Fruit fly (Drosophila melanogaster) whole organism, embryonic: Measurements from ENCODE around the gene CG31089.

Experiments
- Atf3 ChIP-seq: fragments of 200-800 bp; sonication (Bioruptor generic); optimal IDR thresholded peaks from 3 replicates; lab custom pipeline; 2016; ENCODE audit warnings: missing biosample characterization, missing genetic modification characterization
- B-H2 ChIP-seq: fragments of 200-800 bp; sonication (Bioruptor generic); optimal IDR thresholded peaks from 2 replicates; lab custom pipeline; 2018; ENCODE audit warnings: missing biosample characterization, mild to moderate bottlenecking, missing genetic modification characterization
- BtbVII ChIP-seq: fragments of 200-800 bp; sonication (Bioruptor generic); optimal IDR thresholded peaks from 3 replicates; lab custom pipeline; 2017; ENCODE audit warnings: missing biosample characterization, mild to moderate bottlenecking, missing genetic modification characterization
- CG10267 ChIP-seq: fragments of 200-800 bp; sonication (Bioruptor generic); optimal IDR thresholded peaks from 2 replicates; lab custom pipeline; 2018; ENCODE audit warnings: missing biosample characterization, mild to moderate bottlenecking, missing genetic modification characterization, moderate library complexity
- CG10431 ChIP-seq: fragments of 200-800 bp; sonication (Bioruptor generic); optimal IDR thresholded peaks from 3 replicates; lab custom pipeline; 2018; ENCODE audit warnings: missing biosample characterization, mild to moderate bottlenecking, missing genetic modification characterization
- CG10543 ChIP-seq: fragments of 200-800 bp; sonication (Bioruptor generic); optimal IDR thresholded peaks from 3 replicates; lab custom pipeline; 2017; ENCODE audit warnings: missing biosample characterization, mild to moderate bottlenecking, missing genetic modification characterization, moderate library complexity
- CG12659 ChIP-seq: fragments of 200-800 bp; sonication (Bioruptor generic); optimal IDR thresholded peaks from 3 replicates; lab custom pipeline; 2017; ENCODE audit warnings: mild to moderate bottlenecking, missing biosample characterization, missing genetic modification reagents, missing genetic modification characterization
- CG14667 ChIP-seq: fragments of 200-800 bp; sonication (Bioruptor generic); IDR thresholded peaks from 2 replicates; pipeline ENCODE4 v1.3.6; 2022; ENCODE audit warnings: missing biosample characterization, missing genetic modification characterization
- CG15601 ChIP-seq: fragments of 200-800 bp; sonication (Bioruptor generic); optimal IDR thresholded peaks from 3 replicates; lab custom pipeline; 2019; ENCODE audit warnings: missing biosample characterization, mild to moderate bottlenecking, missing genetic modification characterization, moderate library complexity
- CG16813 ChIP-seq: fragments of 200-800 bp; sonication (Bioruptor generic); IDR thresholded peaks from 3 replicates; pipeline ENCODE4 v1.3.6; 2022; ENCODE audit warnings: missing biosample characterization, missing genetic modification characterization; ENCODE audit not compliant: partially characterized antibody
- CG17385 ChIP-seq: fragments of 200-800 bp; sonication (Bioruptor generic); optimal IDR thresholded peaks from 3 replicates; lab custom pipeline; 2018; ENCODE audit warnings: missing biosample characterization, mild to moderate bottlenecking, missing genetic modification characterization
- CG1832 ChIP-seq: fragments of 200-800 bp; sonication (Bioruptor generic); optimal IDR thresholded peaks from 2 replicates; lab custom pipeline; 2017; ENCODE audit warnings: missing biosample characterization, mild to moderate bottlenecking, missing genetic modification characterization, inconsistent platforms
- CG18764 ChIP-seq: fragments of 200-800 bp; sonication (Bioruptor generic); optimal IDR thresholded peaks from 3 replicates; lab custom pipeline; 2016; ENCODE audit warnings: missing biosample characterization, missing genetic modification characterization
- CG30020 ChIP-seq: fragments of 200-800 bp; optimal IDR thresholded peaks from 2 replicates; lab custom pipeline; 2019; ENCODE audit warnings: missing biosample characterization, mild to moderate bottlenecking, missing genetic modification characterization, moderate library complexity
- CG31388 ChIP-seq: fragments of 200-800 bp; sonication (Bioruptor generic); optimal IDR thresholded peaks from 2 replicates; lab custom pipeline; 2016; ENCODE audit warnings: missing biosample characterization, missing genetic modification characterization
- CG4360 ChIP-seq: fragments of 200-800 bp; sonication (Bioruptor generic); IDR thresholded peaks from 2 replicates; pipeline ENCODE4 v1.3.6; 2022; ENCODE audit warnings: missing biosample characterization, missing genetic modification characterization
- CG6791 ChIP-seq: fragments of 200-800 bp; sonication (Bioruptor generic); IDR thresholded peaks from 3 replicates; pipeline ENCODE4 v1.3.6; 2022; ENCODE audit warnings: missing biosample characterization, missing genetic modification characterization; ENCODE audit not compliant: partially characterized antibody
- CG7372 ChIP-seq: fragments of 200-800 bp; sonication (Bioruptor generic); IDR thresholded peaks from 2 replicates; pipeline ENCODE4 v1.3.6; 2022; ENCODE audit warnings: missing biosample characterization, missing genetic modification characterization
- CG9215 ChIP-seq: fragments of 200-800 bp; sonication (Bioruptor generic); IDR thresholded peaks from 2 replicates; pipeline ENCODE4 v1.3.6; 2022; ENCODE audit warnings: missing biosample characterization, missing genetic modification characterization
- CG9876 ChIP-seq: fragments of 200-800 bp; sonication (Bioruptor generic); optimal IDR thresholded peaks from 2 replicates; lab custom pipeline; 2016; ENCODE audit warnings: missing biosample characterization, missing genetic modification characterization
- Dip3 ChIP-seq: fragments of 200-800 bp; sonication (Bioruptor generic); optimal IDR thresholded peaks from 3 replicates; lab custom pipeline; 2016; ENCODE audit warnings: missing biosample characterization, missing genetic modification characterization
- Hand ChIP-seq: fragments of 200-800 bp; sonication (Bioruptor generic); optimal IDR thresholded peaks from 2 replicates; lab custom pipeline; 2017; ENCODE audit warnings: mild to moderate bottlenecking, missing biosample characterization, missing genetic modification reagents, missing genetic modification characterization
- Hr3 ChIP-seq: fragments of 200-800 bp; sonication (Bioruptor generic); optimal IDR thresholded peaks from 3 replicates; lab custom pipeline; 2016; ENCODE audit warnings: missing biosample characterization, missing genetic modification characterization
- MTF-1 ChIP-seq: fragments of 200-800 bp; sonication (Bioruptor generic); optimal IDR thresholded peaks from 2 replicates; lab custom pipeline; 2018; ENCODE audit warnings: missing biosample characterization, mild to moderate bottlenecking, missing genetic modification characterization, borderline replicate concordance
- NC2β ChIP-seq: fragments of 200-800 bp; sonication (Bioruptor generic); optimal IDR thresholded peaks from 2 replicates; lab custom pipeline; 2016; ENCODE audit warnings: missing biosample characterization, missing genetic modification characterization
- NFAT ChIP-seq: fragments of 200-800 bp; sonication (Bioruptor generic); IDR thresholded peaks from 2 replicates; pipeline ENCODE4 v1.3.6; 2022; ENCODE audit warnings: missing biosample characterization, missing genetic modification characterization
- Nf-YB ChIP-seq: fragments of 200-800 bp; sonication (Bioruptor generic); optimal IDR thresholded peaks from 3 replicates; lab custom pipeline; 2019; ENCODE audit warnings: missing biosample characterization, mild to moderate bottlenecking, missing genetic modification characterization, moderate library complexity
- Optix ChIP-seq: fragments of 200-800 bp; sonication (Bioruptor generic); IDR thresholded peaks from 3 replicates; pipeline ENCODE4 v1.3.6; 2022; ENCODE audit warnings: missing biosample characterization, missing genetic modification characterization
- Rfx ChIP-seq: fragments of 200-800 bp; sonication (Bioruptor generic); IDR thresholded peaks from 2 replicates; pipeline ENCODE4 v1.3.6; 2022; ENCODE audit warnings: missing biosample characterization, missing genetic modification characterization
- Six4 ChIP-seq: fragments of 200-800 bp; sonication (Bioruptor generic); optimal IDR thresholded peaks from 2 replicates; lab custom pipeline; 2016; ENCODE audit warnings: missing biosample characterization, missing genetic modification characterization
- Ssrp ChIP-seq: fragments of 200-800 bp; sonication (Bioruptor generic); optimal IDR thresholded peaks from 2 replicates; lab custom pipeline; 2018; ENCODE audit warnings: missing biosample characterization, mild to moderate bottlenecking, missing genetic modification characterization, moderate library complexity
- Xbp1 ChIP-seq: fragments of 200-800 bp; sonication (Bioruptor generic); optimal IDR thresholded peaks from 3 replicates; lab custom pipeline; 2016; ENCODE audit warnings: missing biosample characterization, mild to moderate bottlenecking, missing genetic modification characterization
- ac ChIP-seq: fragments of 200-800 bp; sonication (Bioruptor generic); optimal IDR thresholded peaks from 3 replicates; lab custom pipeline; 2017; ENCODE audit warnings: missing biosample characterization, mild to moderate bottlenecking, missing genetic modification characterization
- btn ChIP-seq: fragments of 200-800 bp; sonication (Bioruptor generic); optimal IDR thresholded peaks from 2 replicates; lab custom pipeline; 2016; ENCODE audit warnings: missing biosample characterization, missing genetic modification characterization
- cad ChIP-seq: fragments of >200 bp; optimal IDR thresholded peaks from 2 replicates; lab custom pipeline; 2017; ENCODE audit warnings: missing biosample characterization, missing genetic modification characterization
- cwo ChIP-seq: fragments of 200-800 bp; sonication (Bioruptor generic); optimal IDR thresholded peaks from 3 replicates; lab custom pipeline; 2017; ENCODE audit warnings: missing biosample characterization, missing genetic modification characterization, mild to moderate bottlenecking, moderate library complexity, missing genetic modification reagents
- eyg ChIP-seq: fragments of 200-800 bp; sonication (Bioruptor generic); optimal IDR thresholded peaks from 3 replicates; lab custom pipeline; 2016; ENCODE audit warnings: missing biosample characterization, missing genetic modification characterization
- hb ChIP-seq: fragments of 200-800 bp; sonication (Bioruptor generic); IDR thresholded peaks from 3 replicates; pipeline ENCODE4 v1.3.6; 2022; ENCODE audit warnings: missing biosample characterization, missing genetic modification characterization; ENCODE audit not compliant: partially characterized antibody
- hth ChIP-seq: fragments of >200 bp; optimal IDR thresholded peaks from 2 replicates; lab custom pipeline; 2017; ENCODE audit warnings: inconsistent platforms
- insv ChIP-seq, 2 experiments: fragments of 200-800 bp; sonication (Bioruptor generic); optimal IDR thresholded peaks; 3 replicates each; lab custom pipeline; 2016 to 2018; ENCODE audit warnings: missing biosample characterization in 2 of 2, missing genetic modification characterization in 2 of 2
- kay ChIP-seq: fragments of 200-800 bp; sonication (Bioruptor generic); optimal IDR thresholded peaks from 2 replicates; lab custom pipeline; 2016; ENCODE audit warnings: missing biosample characterization, missing genetic modification characterization
- klu ChIP-seq: fragments of 200-800 bp; sonication (Bioruptor generic); IDR thresholded peaks from 2 replicates; pipeline ENCODE4 v1.3.6; 2022; ENCODE audit warnings: missing biosample characterization, missing genetic modification characterization
- lilli ChIP-seq: fragments of 200-800 bp; sonication (Bioruptor generic); optimal IDR thresholded peaks from 3 replicates; lab custom pipeline; 2016; ENCODE audit warnings: missing biosample characterization, missing genetic modification characterization
- lmd ChIP-seq: fragments of 200-800 bp; sonication (Bioruptor generic); IDR thresholded peaks from 2 replicates; pipeline ENCODE4 v1.3.6; 2022; ENCODE audit warnings: missing biosample characterization, missing genetic modification characterization
- maf-S ChIP-seq: fragments of 200-800 bp; sonication (Bioruptor generic); optimal IDR thresholded peaks from 2 replicates; lab custom pipeline; 2016; ENCODE audit warnings: missing biosample characterization, missing genetic modification characterization
- nom ChIP-seq: fragments of 200-800 bp; sonication (Bioruptor generic); optimal IDR thresholded peaks from 2 replicates; lab custom pipeline; 2017; ENCODE audit warnings: missing biosample characterization, missing genetic modification characterization, mild to moderate bottlenecking, moderate library complexity, missing genetic modification reagents
- run ChIP-seq: fragments of 200-800 bp; sonication (Bioruptor generic); optimal IDR thresholded peaks from 3 replicates; lab custom pipeline; 2018; ENCODE audit warnings: missing biosample characterization, mild to moderate bottlenecking, missing genetic modification characterization
- sr ChIP-seq: fragments of 200-800 bp; sonication (Bioruptor generic); IDR thresholded peaks from 3 replicates; pipeline ENCODE4 v1.3.6; 2022; ENCODE audit warnings: missing biosample characterization, missing genetic modification characterization
- ssp ChIP-seq: fragments of 200-800 bp; sonication (Bioruptor generic); IDR thresholded peaks from 2 replicates; pipeline ENCODE4 v1.3.6; 2022; ENCODE audit warnings: missing biosample characterization, missing genetic modification characterization
- z ChIP-seq: fragments of 200-800 bp; sonication (Bioruptor generic); IDR thresholded peaks from 3 replicates; pipeline ENCODE4 v1.3.6; 2022; ENCODE audit warnings: missing biosample characterization, missing genetic modification characterization

The CG31089 gene

dm6 chr3R:25880971-25881809 lies 21.3 kb upstream of the CG31089 start, which contains the start of gene Tsp96F (continued):
- TF ChIP-seq eyg (GFP tag; lab: Kevin White, UChicago) (no peak), hth (no peak), Xbp1 (no peak), cwo (GFP tag; lab: Kevin White, UChicago) (no peak), CG16813 (peak; percentile 59; the same call in 2 of the 3 replicates), run (tag; lab: Kevin White, UChicago) (no peak), CG18764 (GFP tag; lab: Kevin White, UChicago) (no peak), Dip3 (GFP tag; lab: Kevin White, UChicago) (no peak), Hand (GFP tag; lab: Kevin White, UChicago) (no peak), CG9215 (GFP tag; lab: Robert Waterston, UW) (no peak), hb (GFP tag; lab: Robert Waterston, UW) (no peak), Ssrp (tag; lab: Kevin White, UChicago) (no peak), btn (GFP tag; lab: Kevin White, UChicago) (no peak), B-H2 (GFP tag; lab: Kevin White, UChicago) (no peak), Rfx (GFP tag; lab: Robert Waterston, UW) (peak; percentile 35; the same call in 1 of the 2 replicates), ssp (GFP tag; lab: Robert Waterston, UW) (peak; percentile 41), sr (GFP tag; lab: Robert Waterston, UW) (no peak), insv (GFP tag; optimal IDR thresholded peaks at IDR 0.05; lab: Kevin White, UChicago) (peak in 1 of 2 experiments; percentile 8), ac (GFP tag; lab: Kevin White, UChicago) (no peak), kay (GFP tag; lab: Kevin White, UChicago) (no peak), Hr3 (GFP tag; lab: Kevin White, UChicago) (no peak), maf-S (GFP tag; lab: Kevin White, UChicago) (no peak), z (GFP tag; lab: Robert Waterston, UW) (no peak), CG10543 (no peak), CG10267 (tag; lab: Kevin White, UChicago) (peak; percentile 32), CG14667 (GFP tag; lab: Robert Waterston, UW) (no peak), CG9876 (no peak), NFAT (no peak), cad (GFP tag; lab: Kevin White, UChicago) (no peak), lilli (GFP tag; lab: Kevin White, UChicago) (no peak), CG4360 (GFP tag; lab: Robert Waterston, UW) (no peak), Optix (GFP tag; lab: Robert Waterston, UW) (no peak), NC2β (no peak), CG7372 (no peak), CG17385 (GFP tag; lab: Kevin White, UChicago) (no peak), CG10431 (GFP tag; lab: Kevin White, UChicago) (peak; percentile 24), Six4 (GFP tag; lab: Kevin White, UChicago) (no peak), Atf3 (GFP tag; lab: Kevin White, UChicago) (no peak), BtbVII (GFP tag; lab: Kevin White, UChicago) (peak; percentile 4), CG15601 (tag; lab: Kevin White, UChicago) (no peak), klu (no peak), Nf-YB (GFP tag; lab: Kevin White, UChicago) (no peak), CG30020 (no peak), CG1832 (no peak), CG12659 (peak; percentile 52), CG31388 (GFP tag; lab: Kevin White, UChicago) (no peak), CG6791 (peak; percentile 69), MTF-1 (GFP tag; lab: Kevin White, UChicago) (peak; percentile 42), nom (GFP tag; lab: Kevin White, UChicago) (no peak), lmd (GFP tag; lab: Robert Waterston, UW) (no peak)
